Worm (Caenorhabditis elegans) whole organism, L4 larva: ENCODE measurements around the gene K01A6.8.

Source experiments
- ZK546.5 ChIP-seq, 2 experiments: sonication (generic microtip); optimal IDR thresholded peaks; 2 replicates each; lab custom pipeline; 2017; ENCODE audit warnings: missing biosample characterization in 2 of 2, missing genetic modification characterization in 2 of 2
- aha-1 ChIP-seq: fragments of 150-350 bp; peaks from one replicate; lab custom pipeline; 2014; ENCODE audit warnings: missing biosample characterization, missing genetic modification characterization
- ceh-82 ChIP-seq: sonication (generic microtip); optimal IDR thresholded peaks from 2 replicates; lab custom pipeline; 2017; ENCODE audit warnings: missing biosample characterization, missing genetic modification characterization
- daf-16 ChIP-seq, 3 experiments: sonication (generic microtip); optimal IDR thresholded peaks; 2 replicates each; lab custom pipeline; 2016 to 2017; ENCODE audit warnings: missing genetic modification characterization in 3 of 3, missing genetic modification reagents in 3 of 3, mild to moderate bottlenecking in 2 of 3, missing compliant biosample characterization in 2 of 3, missing biosample characterization in 1 of 3, moderate library complexity in 1 of 3
- dmd-6 ChIP-seq: fragments of 200-800 bp; sonication (Bioruptor generic); IDR thresholded peaks from 2 replicates; pipeline ENCODE4 v1.3.6; 2022; ENCODE audit warnings: missing genetic modification reagents, missing genetic modification characterization, missing compliant biosample characterization
- dve-1 ChIP-seq: sonication (generic microtip); optimal IDR thresholded peaks from 2 replicates; lab custom pipeline; 2017; ENCODE audit warnings: antibody characterized with exemption, mild to moderate bottlenecking, missing genetic modification characterization, missing compliant biosample characterization; ENCODE audit not compliant: insufficient read depth
- hif-1 ChIP-seq, 2 experiments: sonication (generic microtip); optimal IDR thresholded peaks; 2 replicates each; lab custom pipeline; 2016 to 2017; ENCODE audit warnings: missing compliant biosample characterization in 2 of 2, missing genetic modification characterization in 2 of 2, missing genetic modification reagents in 2 of 2, missing genotype in 2 of 2, mild to moderate bottlenecking in 1 of 2
- hlh-11 ChIP-seq: fragments of 200-800 bp; sonication (Bioruptor generic); optimal IDR thresholded peaks from 2 replicates; lab custom pipeline; 2018; ENCODE audit warnings: mild to moderate bottlenecking, missing genetic modification characterization, missing compliant biosample characterization
- hlh-30 ChIP-seq: sonication (generic microtip); optimal IDR thresholded peaks from 2 replicates; lab custom pipeline; 2017; ENCODE audit warnings: antibody characterized with exemption, mild to moderate bottlenecking, missing genetic modification characterization, missing compliant biosample characterization; ENCODE audit not compliant: insufficient read depth
- lin-13 ChIP-seq: fragments of 150-350 bp; optimal IDR thresholded peaks from 2 replicates; lab custom pipeline; 2014; ENCODE audit warnings: missing biosample characterization, missing genetic modification reagents, missing genetic modification characterization
- lin-15B ChIP-seq: fragments of 150-350 bp; sonication (generic microtip); optimal IDR thresholded peaks from 3 replicates; lab custom pipeline; 2014; ENCODE audit warnings: missing biosample characterization, missing genetic modification characterization
- madf-5 ChIP-seq, 2 experiments: fragments of 200-800 bp; sonication (Bioruptor generic); IDR thresholded peaks; 2 replicates each; pipeline ENCODE4 v1.3.6; 2022; ENCODE audit warnings: missing compliant biosample characterization in 2 of 2, missing genetic modification characterization in 2 of 2
- madf-9 ChIP-seq: fragments of 200-800 bp; sonication (Bioruptor generic); conservative IDR thresholded peaks from 2 replicates; pipeline ENCODE4 v1.3.6; 2022; ENCODE audit warnings: missing genetic modification reagents, missing genetic modification characterization, missing compliant biosample characterization
- mdt-29 ChIP-seq: fragments of 200-800 bp; sonication (Bioruptor generic); IDR thresholded peaks from 2 replicates; pipeline ENCODE4 v1.3.6; 2022; ENCODE audit warnings: missing genetic modification reagents, missing genetic modification characterization, missing compliant biosample characterization
- nhr-102 ChIP-seq: sonication (generic microtip); optimal IDR thresholded peaks from 2 replicates; lab custom pipeline; 2016; ENCODE audit warnings: mild to moderate bottlenecking, missing genetic modification characterization, moderate library complexity, missing compliant biosample characterization
- nhr-11 ChIP-seq: fragments of 150-350 bp; optimal IDR thresholded peaks from 2 replicates; lab custom pipeline; 2014; ENCODE audit warnings: missing biosample characterization, missing genetic modification characterization
- nhr-111 ChIP-seq: fragments of 200-800 bp; sonication (Bioruptor generic); optimal IDR thresholded peaks from 2 replicates; lab custom pipeline; 2018; ENCODE audit warnings: mild to moderate bottlenecking, missing genetic modification characterization, missing compliant biosample characterization
- nhr-28 ChIP-seq: fragments of 150-350 bp; optimal IDR thresholded peaks from 2 replicates; lab custom pipeline; 2014; ENCODE audit warnings: missing biosample characterization, missing genetic modification characterization
- nhr-41 ChIP-seq: fragments of 200-800 bp; sonication (Bioruptor generic); IDR thresholded peaks from 2 replicates; pipeline ENCODE4 v1.3.6; 2022; ENCODE audit warnings: missing genetic modification reagents, missing genetic modification characterization, missing compliant biosample characterization
- nhr-42 ChIP-seq: fragments of 200-800 bp; sonication (Bioruptor generic); IDR thresholded peaks from 2 replicates; pipeline ENCODE4 v1.3.6; 2022; ENCODE audit warnings: missing genetic modification characterization, missing compliant biosample characterization
- pha-4 ChIP-seq, 2 experiments: fragments of 150-350 bp in 1 of 2; fragments of 200-800 bp in 1 of 2; sonication (Bioruptor generic) in 1 of 2; IDR thresholded peaks in 1 of 2; optimal IDR thresholded peaks in 1 of 2; 2 replicates each; pipeline versions ENCODE4 v1.3.6 to Lab custom; 2014 to 2022; ENCODE audit warnings: missing genetic modification characterization in 2 of 2, missing genetic modification reagents in 2 of 2, missing biosample characterization in 1 of 2, missing compliant biosample characterization in 1 of 2
- spr-3 ChIP-seq: fragments of 200-800 bp; sonication (Bioruptor generic); optimal IDR thresholded peaks from 2 replicates; lab custom pipeline; 2018; ENCODE audit warnings: mild to moderate bottlenecking, missing genetic modification characterization, missing compliant biosample characterization
- tag-97 ChIP-seq: fragments of 200-800 bp; sonication (Bioruptor generic); IDR thresholded peaks from 2 replicates; pipeline ENCODE4 v1.3.6; 2022; ENCODE audit warnings: missing genetic modification characterization, missing compliant biosample characterization
- unc-62 ChIP-seq, 3 experiments: fragments of 150-350 bp in 1 of 3; sonication (generic microtip); optimal IDR thresholded peaks in 2 of 3; peaks in 1 of 3; 1 replicate in 1 of 3; 2 replicates in 2 of 3; lab custom pipeline; 2014 to 2017; ENCODE audit warnings: missing biosample characterization in 3 of 3, missing genetic modification characterization in 3 of 3, missing genetic modification reagents in 3 of 3, missing genotype in 1 of 3
- vab-7 ChIP-seq: fragments of 200-800 bp; sonication (Bioruptor generic); IDR thresholded peaks from 2 replicates; pipeline ENCODE4 v1.3.6; 2022; ENCODE audit warnings: missing genetic modification reagents, missing genetic modification characterization, missing compliant biosample characterization
- zag-1 ChIP-seq: fragments of 150-350 bp; optimal IDR thresholded peaks from 2 replicates; lab custom pipeline; 2014; ENCODE audit warnings: missing biosample characterization, missing genetic modification characterization

The K01A6.8 gene

ce11 chrIV:11759852-11760251, 22.7 kb upstream of the K01A6.8 start:
- TF ChIP-seq madf-5 (GFP tag; IDR thresholded peaks at IDR 0.05; lab: Robert Waterston, UW) (no peak), nhr-11 (tag; lab: Kevin White, UChicago) (peak; percentile 26)

DNA sequence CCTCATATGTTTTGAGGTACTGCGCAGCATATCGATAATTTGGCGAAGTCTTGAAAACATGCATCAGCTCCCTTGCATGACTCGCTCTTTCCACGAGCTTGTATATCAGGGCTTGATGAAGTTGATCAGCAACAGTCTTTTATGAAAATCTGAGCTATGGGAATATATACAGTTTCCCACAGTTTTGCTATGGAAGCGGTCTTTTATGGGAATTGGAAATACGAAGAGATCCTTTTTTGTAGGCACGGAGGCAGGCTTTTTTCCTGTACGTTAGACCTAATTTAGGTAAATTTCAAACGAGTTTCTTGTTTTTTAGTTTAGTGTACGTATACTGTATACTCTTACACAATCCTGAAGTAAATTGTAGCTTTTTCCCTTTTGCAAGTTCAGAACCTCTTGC, 18.7 kb upstream of the K01A6.8 start, which contains the start of gene T12A7.9:
T12A7.9 (minus strand) TSS at position 101 of the 400 bp plus-strand sequence.
- TF ChIP-seq dve-1 (tag; lab: Kevin White, UChicago) (no peak), pha-4 (GFP tag; IDR thresholded peaks at IDR 0.05; lab: Robert Waterston, UW) (0 out of 2 replicates have a peak, but pooled peaks have one; percentile 8), pha-4 (tag; optimal IDR thresholded peaks at IDR 0.05; lab: Kevin White, UChicago) (no peak), nhr-111 (GFP tag; lab: Kevin White, UChicago) (peak; percentile 7), hlh-30 (tag; lab: Kevin White, UChicago) (no peak), nhr-11 (tag; lab: Kevin White, UChicago) (no peak)
- TF ChIP-seq, all 104 proteins: peak for 2

- TF ChIP-seq aha-1 (tag; lab: Kevin White, UChicago) (peak; percentile 56), lin-13 (GFP tag; lab: Kevin White, UChicago) (no peak), nhr-102 (tag; lab: Kevin White, UChicago) (no peak)
Measured at ce11 chrIV:11755003-11755402, 17.8 kb upstream of the K01A6.8 start, which contains the start of gene T12A7.10. TSS of gene T12A7.10 (minus strand) at chrIV:11755103.

- no peak for TF ChIP-seq madf-9 (GFP tag; lab: Robert Waterston, UW)
- TF ChIP-seq nhr-42 (GFP tag; lab: Robert Waterston, UW) = no peak
- TF ChIP-seq, all 104 proteins: peak for 0
Measured at ce11 chrIV:11754328-11754727, 17.2 kb upstream of the K01A6.8 start, which contains the start of gene scl-18. TSS of gene scl-18 (minus strand) at chrIV:11754428.

DNA sequence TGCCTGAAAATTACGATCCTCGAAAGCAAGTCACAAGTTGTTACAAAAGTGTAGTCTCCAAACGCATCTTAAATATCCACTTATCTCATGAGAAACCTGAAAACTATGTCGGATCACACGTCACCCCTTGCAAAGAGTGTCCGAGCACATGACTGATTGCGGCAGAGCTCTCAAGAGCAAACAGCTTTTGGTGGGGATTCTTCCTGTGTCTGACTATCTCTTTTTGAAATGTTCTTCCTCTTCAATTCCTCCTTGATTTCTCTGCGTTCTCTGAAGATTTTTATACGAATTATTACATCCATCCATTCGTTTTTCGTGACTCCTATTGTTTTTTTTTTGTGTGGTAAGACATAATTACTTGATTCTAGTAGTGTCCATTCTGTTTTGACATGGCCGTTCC, 11.7 kb upstream of the K01A6.8 start, which contains the start of gene T12A7.6:
T12A7.6 (plus strand) TSS at position 369 of the 400 bp plus-strand sequence.
- no peak for TF ChIP-seq dve-1 (tag; lab: Kevin White, UChicago)
- TF ChIP-seq vab-7 = no peak
- peak in 1 of 2 experiments; percentile 5 for TF ChIP-seq hif-1 (tag; optimal IDR thresholded peaks at IDR 0.05; lab: Kevin White, UChicago)
- TF ChIP-seq hlh-11 (tag; lab: Kevin White, UChicago) = peak; percentile 32
- TF ChIP-seq ZK546.5 (tag; optimal IDR thresholded peaks at IDR 0.05; lab: Kevin White, UChicago) = no peak
- TF ChIP-seq spr-3 (GFP tag; lab: Kevin White, UChicago) = no peak
- peak; percentile 6 for TF ChIP-seq nhr-28 (tag; lab: Kevin White, UChicago)
- TF ChIP-seq ceh-82 (tag; lab: Kevin White, UChicago) = no peak
- TF ChIP-seq nhr-111 (GFP tag; lab: Kevin White, UChicago) = no peak
- peak in 1 of 2 experiments; percentile 5 for TF ChIP-seq daf-16 (GFP tag; optimal IDR thresholded peaks at IDR 0.05; lab: Kevin White, UChicago)
- TF ChIP-seq daf-16 (tag; optimal IDR thresholded peaks at IDR 0.05; lab: Kevin White, UChicago) = no peak
- no peak for TF ChIP-seq mdt-29 (GFP tag; lab: Robert Waterston, UW)
- TF ChIP-seq zag-1 = no peak
- no peak for TF ChIP-seq nhr-41 (GFP tag; lab: Robert Waterston, UW)
- peak in 1 of 2 experiments; percentile 57 for TF ChIP-seq unc-62 (GFP tag; optimal IDR thresholded peaks at IDR 0.05 in 1 of 2; lab: Kevin White, UChicago)
- no peak for TF ChIP-seq unc-62 (tag; optimal IDR thresholded peaks at IDR 0.05; lab: Kevin White, UChicago)
- peak; percentile 92 for TF ChIP-seq nhr-11 (tag; lab: Kevin White, UChicago)
- TF ChIP-seq hlh-30 (tag; lab: Kevin White, UChicago) = peak; percentile 3
- no peak for TF ChIP-seq lin-15B

DNA sequence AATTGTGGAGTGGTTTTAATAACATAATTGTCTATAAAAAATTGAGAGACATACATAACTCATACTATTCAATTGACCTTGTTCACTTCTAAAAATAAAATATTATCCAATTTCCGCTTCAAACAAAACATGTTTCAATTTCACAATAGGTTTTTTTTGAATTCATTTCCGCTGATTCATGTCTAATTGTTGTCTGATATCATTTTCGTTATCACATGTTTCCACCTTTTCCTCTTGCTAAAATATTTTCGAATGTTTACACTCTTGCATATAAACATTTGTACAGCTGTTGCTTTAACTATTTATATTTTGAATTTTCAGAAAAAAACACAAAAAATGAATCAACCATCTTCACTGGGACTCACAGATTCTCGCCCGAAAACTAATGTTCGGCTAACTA, 8.2 kb upstream of the K01A6.8 start, which contains the start of gene gem-4:
gem-4 (plus strand) TSS at position 301 of the 400 bp plus-strand sequence.
- TF ChIP-seq tag-97 (GFP tag; lab: Robert Waterston, UW) = no peak
- TF ChIP-seq dmd-6 (GFP tag; lab: Robert Waterston, UW) = no peak
- no peak for TF ChIP-seq aha-1 (tag; lab: Kevin White, UChicago)
- TF ChIP-seq nhr-28 (tag; lab: Kevin White, UChicago) = peak; percentile 30
